Worm (Caenorhabditis elegans) whole organism, L2 larva: Measurements from ENCODE around the gene max-2.

ENCODE experiments used
- C34F6.9 ChIP-seq: fragments of 150-350 bp; optimal IDR thresholded peaks from 2 replicates; lab custom pipeline; 2014; ENCODE audit warnings: missing biosample characterization, missing genetic modification characterization
- F13H6.1 ChIP-seq: sonication (generic microtip); optimal IDR thresholded peaks from 2 replicates; lab custom pipeline; 2016; ENCODE audit warnings: missing genetic modification characterization, missing compliant biosample characterization
- R02D3.7 ChIP-seq: fragments of 150-350 bp; optimal IDR thresholded peaks from 2 replicates; lab custom pipeline; 2014; ENCODE audit warnings: missing biosample characterization, missing genetic modification characterization
- Y55F3AM.14 ChIP-seq: fragments of 200-800 bp; sonication (Bioruptor generic); optimal IDR thresholded peaks from 2 replicates; lab custom pipeline; 2018; ENCODE audit warnings: mild to moderate bottlenecking, missing genetic modification characterization, missing compliant biosample characterization
- ZK546.5 ChIP-seq: sonication (generic microtip); optimal IDR thresholded peaks from 2 replicates; lab custom pipeline; 2017; ENCODE audit warnings: missing biosample characterization, missing genetic modification characterization
- alr-1 ChIP-seq: fragments of 150-350 bp; optimal IDR thresholded peaks from 2 replicates; lab custom pipeline; 2014; ENCODE audit warnings: missing biosample characterization, missing genetic modification characterization
- ama-1 ChIP-seq: fragments of 150-350 bp; optimal IDR thresholded peaks from 2 replicates; lab custom pipeline; 2018; ENCODE audit warnings: inconsistent platforms
- blmp-1 ChIP-seq: sonication (generic microtip); optimal IDR thresholded peaks from 2 replicates; lab custom pipeline; 2017; ENCODE audit warnings: missing genetic modification characterization, mild to moderate bottlenecking, missing compliant biosample characterization, antibody characterized with exemption, moderate library complexity; ENCODE audit not compliant: insufficient read depth
- ceh-16 ChIP-seq: fragments of 150-350 bp; optimal IDR thresholded peaks from 2 replicates; lab custom pipeline; 2014; ENCODE audit warnings: missing biosample characterization, missing genetic modification characterization
- ceh-82 ChIP-seq: fragments of 150-350 bp; optimal IDR thresholded peaks from 2 replicates; lab custom pipeline; 2014; ENCODE audit warnings: missing biosample characterization, missing genetic modification characterization
- crh-2 ChIP-seq: sonication (generic microtip); optimal IDR thresholded peaks from 2 replicates; lab custom pipeline; 2017; ENCODE audit warnings: missing biosample characterization, missing genetic modification characterization
- dmd-4 ChIP-seq: sonication (generic microtip); optimal IDR thresholded peaks from 2 replicates; lab custom pipeline; 2017; ENCODE audit warnings: missing biosample characterization, missing genetic modification characterization
- elt-1 ChIP-seq: fragments of 150-350 bp; optimal IDR thresholded peaks from 2 replicates; lab custom pipeline; 2014; ENCODE audit warnings: missing biosample characterization, missing genetic modification characterization
- elt-3 ChIP-seq: sonication (generic microtip); optimal IDR thresholded peaks from 2 replicates; lab custom pipeline; 2017; ENCODE audit warnings: missing biosample characterization, missing genetic modification characterization
- fos-1 ChIP-seq: fragments of 150-350 bp; optimal IDR thresholded peaks from 2 replicates; lab custom pipeline; 2014; ENCODE audit warnings: missing biosample characterization, missing genetic modification characterization
- gmeb-1 ChIP-seq: fragments of 150-350 bp; optimal IDR thresholded peaks from 2 replicates; lab custom pipeline; 2014; ENCODE audit warnings: missing biosample characterization, missing genetic modification characterization
- lin-11 ChIP-seq: fragments of 150-350 bp; sonication (generic microtip); optimal IDR thresholded peaks from 2 replicates; lab custom pipeline; 2014; ENCODE audit warnings: missing biosample characterization, missing genetic modification characterization, inconsistent platforms, mixed read lengths
- lin-13 ChIP-seq: fragments of 150-350 bp; optimal IDR thresholded peaks from 2 replicates; lab custom pipeline; 2014; ENCODE audit warnings: missing biosample characterization, missing genetic modification reagents, missing genetic modification characterization
- lsy-2 ChIP-seq, 2 experiments: fragments of 150-350 bp in 1 of 2; sonication (generic microtip) in 1 of 2; optimal IDR thresholded peaks; 2 replicates each; lab custom pipeline; 2014 to 2017; ENCODE audit warnings: missing biosample characterization in 2 of 2, missing genetic modification characterization in 2 of 2
- mab-5 ChIP-seq: fragments of 150-350 bp; optimal IDR thresholded peaks from 2 replicates; lab custom pipeline; 2014; ENCODE audit warnings: missing biosample characterization, missing genetic modification characterization
- mdl-1 ChIP-seq, 2 experiments: fragments of 150-350 bp in 1 of 2; sonication (generic microtip) in 1 of 2; optimal IDR thresholded peaks; 2 replicates each; lab custom pipeline; 2017; ENCODE audit warnings: missing biosample characterization in 2 of 2, missing genetic modification characterization in 2 of 2
- nhr-11 ChIP-seq: fragments of 150-350 bp; optimal IDR thresholded peaks from 2 replicates; lab custom pipeline; 2014; ENCODE audit warnings: missing biosample characterization, missing genetic modification characterization
- nhr-12 ChIP-seq: fragments of 150-350 bp; optimal IDR thresholded peaks from 2 replicates; lab custom pipeline; 2014; ENCODE audit warnings: missing biosample characterization, missing genetic modification characterization
- nhr-129 ChIP-seq: fragments of 150-350 bp; optimal IDR thresholded peaks from 2 replicates; lab custom pipeline; 2014; ENCODE audit warnings: missing biosample characterization, missing genetic modification characterization
- nhr-21 ChIP-seq: fragments of 150-350 bp; optimal IDR thresholded peaks from 2 replicates; lab custom pipeline; 2014; ENCODE audit warnings: missing biosample characterization, missing genetic modification characterization
- nhr-25 ChIP-seq: fragments of 150-350 bp; sonication (generic microtip); optimal IDR thresholded peaks from 3 replicates; lab custom pipeline; 2014; ENCODE audit warnings: missing biosample characterization, missing genetic modification characterization
- sem-4 ChIP-seq: fragments of 150-350 bp; optimal IDR thresholded peaks from 2 replicates; lab custom pipeline; 2014; ENCODE audit warnings: missing biosample characterization, missing genetic modification reagents, missing genetic modification characterization
- skn-1 ChIP-seq: sonication (generic microtip); optimal IDR thresholded peaks from 2 replicates; lab custom pipeline; 2017; ENCODE audit warnings: missing biosample characterization, missing genetic modification characterization
- sma-3 ChIP-seq: sonication (generic microtip); optimal IDR thresholded peaks from 2 replicates; lab custom pipeline; 2016; ENCODE audit warnings: missing genetic modification reagents, missing genetic modification characterization, missing compliant biosample characterization
- sma-9 ChIP-seq, 2 experiments: fragments of 150-350 bp in 1 of 2; sonication (generic microtip) in 1 of 2; optimal IDR thresholded peaks; 2 replicates each; lab custom pipeline; 2014 to 2016; ENCODE audit warnings: missing genetic modification characterization in 2 of 2, mild to moderate bottlenecking in 1 of 2, missing biosample characterization in 1 of 2, missing compliant biosample characterization in 1 of 2, missing genetic modification reagents in 1 of 2, moderate library complexity in 1 of 2
- snpc-4 ChIP-seq: fragments of 150-350 bp; optimal IDR thresholded peaks from 2 replicates; lab custom pipeline; 2014; ENCODE audit warnings: missing biosample characterization, missing genetic modification characterization
- unc-55 ChIP-seq: fragments of 150-350 bp; sonication (generic microtip); optimal IDR thresholded peaks from 3 replicates; lab custom pipeline; 2014; ENCODE audit warnings: missing biosample characterization, missing genetic modification reagents, missing genetic modification characterization
- zag-1 ChIP-seq: fragments of 150-350 bp; optimal IDR thresholded peaks from 2 replicates; lab custom pipeline; 2014; ENCODE audit warnings: missing biosample characterization, missing genetic modification characterization
- ztf-11 ChIP-seq: sonication (generic microtip); optimal IDR thresholded peaks from 2 replicates; lab custom pipeline; 2017; ENCODE audit warnings: missing biosample characterization, missing genetic modification characterization
- ztf-4 ChIP-seq: fragments of 150-350 bp; optimal IDR thresholded peaks from 2 replicates; lab custom pipeline; 2014; ENCODE audit warnings: missing biosample characterization, missing genetic modification characterization

max-2 gene

ce11 chrII:13004160-13004871, 21.3 kb downstream of the max-2 start:
- TF ChIP-seq nhr-21 (tag; lab: Kevin White, UChicago) (peak; percentile 37), mab-5 (peak; percentile 58), nhr-25 (tag; lab: Kevin White, UChicago) (peak; percentile 56), snpc-4 (tag; lab: Kevin White, UChicago) (no peak), ceh-16 (peak; percentile 46), ama-1 (no peak), fos-1 (peak; percentile 33), nhr-129 (tag; lab: Kevin White, UChicago) (peak; percentile 26), Y55F3AM.14 (GFP tag; lab: Kevin White, UChicago) (no peak), sem-4 (tag; lab: Kevin White, UChicago) (peak; percentile 23), gmeb-1 (tag; lab: Kevin White, UChicago) (peak; percentile 19), sma-9 (GFP tag; optimal IDR thresholded peaks at IDR 0.05; lab: Kevin White, UChicago) (peak; percentile 38), sma-9 (tag; optimal IDR thresholded peaks at IDR 0.05; lab: Kevin White, UChicago) (no peak), nhr-12 (tag; lab: Kevin White, UChicago) (no peak), crh-2 (tag; lab: Kevin White, UChicago) (peak; percentile 38), blmp-1 (peak; percentile 19)

- TF ChIP-seq sma-3 = peak; percentile 17
- TF ChIP-seq nhr-129 (tag; lab: Kevin White, UChicago) = no peak
- no peak for TF ChIP-seq elt-3
- no peak for TF ChIP-seq dmd-4 (tag; lab: Kevin White, UChicago)
- TF ChIP-seq skn-1 (tag; lab: Kevin White, UChicago) = no peak
- peak; percentile 2 for TF ChIP-seq nhr-25 (tag; lab: Kevin White, UChicago)
Measured at ce11 chrII:13003244-13003643, 22.4 kb downstream of the max-2 start.

ce11 chrII:13000753-13001152, 24.9 kb downstream of the max-2 start, which contains the start of gene Y38F1A.8:
Y38F1A.8 (minus strand) TSS chrII:13000853.
- TF ChIP-seq C34F6.9 (tag; lab: Kevin White, UChicago) = no peak

- no peak for TF ChIP-seq lin-11
- TF ChIP-seq ztf-11 (tag; lab: Kevin White, UChicago) = no peak
Measured at ce11 chrII:12997413-12997812, 28.2 kb downstream of the max-2 start, which contains the start of gene Y38F1A.7. Y38F1A.7 (minus strand) TSS chrII:12997804.

- TF ChIP-seq lsy-2 (tag; optimal IDR thresholded peaks at IDR 0.05; lab: Kevin White, UChicago) (peak in 1 of 2 experiments; percentile 50), unc-55 (GFP tag; lab: Kevin White, UChicago) (no peak), snpc-4 (tag; lab: Kevin White, UChicago) (peak; percentile 5), R02D3.7 (tag; lab: Kevin White, UChicago) (no peak), Y55F3AM.14 (GFP tag; lab: Kevin White, UChicago) (no peak), ztf-4 (no peak), nhr-25 (tag; lab: Kevin White, UChicago) (peak; percentile 33), sma-9 (GFP tag; optimal IDR thresholded peaks at IDR 0.05; lab: Kevin White, UChicago) (peak; percentile 90), sma-9 (tag; optimal IDR thresholded peaks at IDR 0.05; lab: Kevin White, UChicago) (no peak), lin-13 (GFP tag; lab: Kevin White, UChicago) (peak; percentile 10), nhr-129 (tag; lab: Kevin White, UChicago) (peak; percentile 12), sma-3 (peak; percentile 51), F13H6.1 (tag; lab: Kevin White, UChicago) (peak; percentile 53), ceh-82 (tag; lab: Kevin White, UChicago) (no peak), alr-1 (tag; lab: Kevin White, UChicago) (no peak), dmd-4 (tag; lab: Kevin White, UChicago) (no peak), zag-1 (no peak), crh-2 (tag; lab: Kevin White, UChicago) (peak; percentile 80), mdl-1 (tag; optimal IDR thresholded peaks at IDR 0.05; lab: Kevin White, UChicago) (peak in 1 of 2 experiments; percentile 64), elt-1 (tag; lab: Kevin White, UChicago) (no peak), nhr-21 (tag; lab: Kevin White, UChicago) (peak; percentile 73), ZK546.5 (tag; lab: Kevin White, UChicago) (no peak), gmeb-1 (tag; lab: Kevin White, UChicago) (peak; percentile 64), fos-1 (peak; percentile 61), nhr-11 (no peak), blmp-1 (no peak)
Measured at ce11 chrII:12996249-12996648, 29.4 kb downstream of the max-2 start, which contains the start of gene hphd-1. hphd-1 (minus strand) TSS chrII:12996571.
